Worm (Caenorhabditis elegans) whole organism, late embryonic: ENCODE measurements around the gene K11G9.5.

ENCODE experiments used
- C08G9.2 ChIP-seq: sonication (generic microtip); optimal IDR thresholded peaks from 2 replicates; lab custom pipeline; 2016; ENCODE audit warnings: mild to moderate bottlenecking, missing genetic modification characterization, moderate library complexity, missing compliant biosample characterization
- F13H6.1 ChIP-seq: sonication (generic microtip); optimal IDR thresholded peaks from 2 replicates; lab custom pipeline; 2016; ENCODE audit warnings: missing genetic modification characterization, missing compliant biosample characterization

DNA sequence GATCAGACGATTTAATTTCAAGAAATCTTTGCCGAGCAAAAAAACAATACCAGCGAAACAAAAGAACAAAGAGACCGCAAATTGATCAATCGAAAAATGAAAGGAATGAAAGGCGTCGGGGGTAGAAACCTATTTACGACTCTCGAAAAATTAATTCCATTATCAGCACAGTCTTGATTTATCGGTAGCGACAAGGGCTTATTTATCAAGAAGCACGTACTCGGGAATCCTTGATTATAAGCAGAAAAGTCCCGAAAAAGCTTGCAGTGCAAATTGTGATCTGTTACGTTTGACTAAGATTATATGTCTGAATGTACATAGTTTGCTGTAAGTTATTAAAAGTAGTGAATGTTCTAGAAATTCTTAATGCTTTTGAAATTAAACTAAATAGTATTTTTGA is 21.7 kb downstream of the K11G9.5 start:
- TF ChIP-seq C08G9.2 (tag; lab: Kevin White, UChicago) (no peak), F13H6.1 (tag; lab: Kevin White, UChicago) (no peak)
